Worm (Caenorhabditis elegans): ENCODE results near the gene ifas-3.

- no peak for TF ChIP-seq fkh-10 (GFP tag; optimal IDR thresholded peaks at IDR 0.05)
- TF ChIP-seq nhr-76 (tag; optimal IDR thresholded peaks at IDR 0.05): no peak
- no peak for TF ChIP-seq lir-3 (tag; optimal IDR thresholded peaks at IDR 0.05)
- TF ChIP-seq set-16 (GFP tag; IDR thresholded peaks at IDR 0.05): no peak
- TF ChIP-seq spr-3 (GFP tag; optimal IDR thresholded peaks at IDR 0.05): no peak
- TF ChIP-seq egl-27 (tag; optimal IDR thresholded peaks at IDR 0.05): no peak
- no peak for TF ChIP-seq snpc-4 (tag; optimal IDR thresholded peaks at IDR 0.05)
- no peak for TF ChIP-seq lim-7 (GFP tag; IDR thresholded peaks at IDR 0.05)
- TF ChIP-seq nhr-48 (tag; optimal IDR thresholded peaks at IDR 0.05): no peak
- TF ChIP-seq spr-1 (tag; optimal IDR thresholded peaks at IDR 0.05): no peak
These were observed 3.0 kb upstream of the ifas-3 start for ce11 chrIV:15953689-15954088.

All from whole organism, L4 larva.